Fruit fly (Drosophila melanogaster) whole organism, embryonic: ENCODE data around the gene TpnC25D.
A peak's percentile ranks its signal among the peaks of the same experiment; 100 is the strongest.

Experiments used
- Atf6 ChIP-seq: fragments of 200-800 bp; sonication (Bioruptor generic); IDR thresholded peaks from 2 replicates; pipeline ENCODE4 v1.3.6; 2022; ENCODE audit warnings: missing biosample characterization, missing genetic modification characterization
- Bdp1 ChIP-seq: fragments of 200-800 bp; sonication (Bioruptor generic); optimal IDR thresholded peaks from 3 replicates; lab custom pipeline; 2016; ENCODE audit warnings: missing biosample characterization, missing genetic modification characterization
- CG10543 ChIP-seq: fragments of 200-800 bp; sonication (Bioruptor generic); optimal IDR thresholded peaks from 3 replicates; lab custom pipeline; 2017; ENCODE audit warnings: missing biosample characterization, mild to moderate bottlenecking, missing genetic modification characterization, moderate library complexity
- CG12391 ChIP-seq: fragments of 200-800 bp; sonication (Bioruptor generic); optimal IDR thresholded peaks from 3 replicates; lab custom pipeline; 2018; ENCODE audit warnings: missing biosample characterization, mild to moderate bottlenecking, missing genetic modification characterization, moderate library complexity
- CG12659 ChIP-seq: fragments of 200-800 bp; sonication (Bioruptor generic); optimal IDR thresholded peaks from 3 replicates; lab custom pipeline; 2017; ENCODE audit warnings: mild to moderate bottlenecking, missing biosample characterization, missing genetic modification reagents, missing genetic modification characterization
- CG14860 ChIP-seq: fragments of 200-800 bp; sonication (Bioruptor generic); IDR thresholded peaks from 3 replicates; pipeline ENCODE4 v1.3.6; 2022; ENCODE audit warnings: missing biosample characterization, missing genetic modification characterization; ENCODE audit not compliant: partially characterized antibody
- CG15011 ChIP-seq: fragments of 200-800 bp; sonication (Bioruptor generic); optimal IDR thresholded peaks from 3 replicates; lab custom pipeline; 2018; ENCODE audit warnings: missing biosample characterization, mild to moderate bottlenecking, missing genetic modification characterization
- CG1529 ChIP-seq: fragments of 200-800 bp; sonication (Bioruptor generic); optimal IDR thresholded peaks from 3 replicates; lab custom pipeline; 2018; ENCODE audit warnings: missing biosample characterization, missing genetic modification characterization
- CG16863 ChIP-seq: fragments of 200-800 bp; sonication (Bioruptor generic); optimal IDR thresholded peaks from 3 replicates; lab custom pipeline; 2016; ENCODE audit warnings: missing biosample characterization, missing genetic modification characterization
- CG17359 ChIP-seq: fragments of 200-800 bp; sonication (Bioruptor generic); optimal IDR thresholded peaks from 3 replicates; lab custom pipeline; 2018; ENCODE audit warnings: missing biosample characterization, mild to moderate bottlenecking, missing genetic modification characterization, moderate library complexity
- CG17361 ChIP-seq: fragments of 200-800 bp; sonication (Bioruptor generic); IDR thresholded peaks from 3 replicates; pipeline ENCODE4 v1.3.6; 2022; ENCODE audit warnings: missing biosample characterization, missing genetic modification characterization
- CG2889 ChIP-seq: fragments of 200-800 bp; sonication (Bioruptor generic); IDR thresholded peaks from 3 replicates; pipeline ENCODE4 v1.3.6; 2022; ENCODE audit warnings: missing biosample characterization, missing genetic modification characterization
- CG4617 ChIP-seq: fragments of 200-800 bp; sonication (Bioruptor generic); optimal IDR thresholded peaks from 3 replicates; lab custom pipeline; 2016; ENCODE audit warnings: missing biosample characterization, missing genetic modification characterization, borderline replicate concordance
- CG4730 ChIP-seq: fragments of 200-800 bp; sonication (Bioruptor generic); IDR thresholded peaks from 2 replicates; pipeline ENCODE4 v1.3.6; 2022; ENCODE audit warnings: missing biosample characterization, missing genetic modification characterization
- CG4820 ChIP-seq: fragments of 200-800 bp; sonication (Bioruptor generic); optimal IDR thresholded peaks from 3 replicates; lab custom pipeline; 2016; ENCODE audit warnings: missing biosample characterization, missing genetic modification characterization
- CG6765 ChIP-seq: fragments of 200-800 bp; sonication (Bioruptor generic); optimal IDR thresholded peaks from 3 replicates; lab custom pipeline; 2017; ENCODE audit warnings: missing biosample characterization, mild to moderate bottlenecking, missing genetic modification characterization
- CG9876 ChIP-seq: fragments of 200-800 bp; sonication (Bioruptor generic); optimal IDR thresholded peaks from 2 replicates; lab custom pipeline; 2016; ENCODE audit warnings: missing biosample characterization, missing genetic modification characterization
- ERR ChIP-seq: fragments of 200-800 bp; sonication (Bioruptor generic); optimal IDR thresholded peaks from 2 replicates; lab custom pipeline; 2016; ENCODE audit warnings: missing biosample characterization, missing genetic modification characterization
- Fer1 ChIP-seq: fragments of 200-800 bp; sonication (Bioruptor generic); optimal IDR thresholded peaks from 2 replicates; lab custom pipeline; 2017; ENCODE audit warnings: missing biosample characterization, mild to moderate bottlenecking, missing genetic modification characterization
- Gsc ChIP-seq: fragments of 200-800 bp; sonication (Bioruptor generic); IDR thresholded peaks from 2 replicates; pipeline ENCODE4 v1.3.6; 2022; ENCODE audit warnings: missing biosample characterization, missing genetic modification characterization
- Gug ChIP-seq: fragments of 200-800 bp; sonication (Bioruptor generic); IDR thresholded peaks from 4 replicates; pipeline ENCODE4 v1.3.6; 2022; ENCODE audit warnings: missing biosample characterization, missing genetic modification characterization
- MESR4 ChIP-seq: fragments of 200-800 bp; sonication (Bioruptor generic); optimal IDR thresholded peaks from 2 replicates; lab custom pipeline; 2018; ENCODE audit warnings: missing biosample characterization, mild to moderate bottlenecking, missing genetic modification characterization, moderate library complexity
- Mrtf ChIP-seq: fragments of 200-800 bp; sonication (Bioruptor generic); IDR thresholded peaks from 3 replicates; pipeline ENCODE4 v1.3.6; 2022; ENCODE audit warnings: missing biosample characterization, missing genetic modification characterization
- Nf-YC ChIP-seq: fragments of 200-800 bp; optimal IDR thresholded peaks from 3 replicates; lab custom pipeline; 2019; ENCODE audit warnings: missing biosample characterization, mild to moderate bottlenecking, missing genetic modification characterization, moderate library complexity
- Oaz ChIP-seq: fragments of 200-800 bp; sonication (Bioruptor generic); IDR thresholded peaks from 2 replicates; pipeline ENCODE4 v1.3.6; 2022; ENCODE audit warnings: missing biosample characterization, missing genetic modification characterization
- PHDP ChIP-seq: fragments of 200-800 bp; sonication (Bioruptor generic); optimal IDR thresholded peaks from 3 replicates; lab custom pipeline; 2018; ENCODE audit warnings: missing biosample characterization, mild to moderate bottlenecking, missing genetic modification characterization, moderate library complexity
- Pdp1 ChIP-seq, 2 experiments: fragments of 200-800 bp; sonication (Bioruptor generic); optimal IDR thresholded peaks; 3 replicates each; lab custom pipeline; 2016; ENCODE audit warnings: missing biosample characterization in 2 of 2, missing genetic modification characterization in 2 of 2, mild to moderate bottlenecking in 1 of 2, moderate library complexity in 1 of 2
- Poxn ChIP-seq: fragments of 200-800 bp; sonication (Bioruptor generic); IDR thresholded peaks from 2 replicates; pipeline ENCODE4 v1.3.6; 2022; ENCODE audit warnings: missing biosample characterization, missing genetic modification characterization
- Rfx ChIP-seq: fragments of 200-800 bp; sonication (Bioruptor generic); IDR thresholded peaks from 2 replicates; pipeline ENCODE4 v1.3.6; 2022; ENCODE audit warnings: missing biosample characterization, missing genetic modification characterization
- ab ChIP-seq: fragments of 200-800 bp; sonication (Bioruptor generic); optimal IDR thresholded peaks from 2 replicates; lab custom pipeline; 2016; ENCODE audit warnings: missing biosample characterization, missing genetic modification characterization
- bigmax ChIP-seq: fragments of 200-800 bp; sonication (Bioruptor generic); optimal IDR thresholded peaks from 2 replicates; lab custom pipeline; 2018; ENCODE audit warnings: missing biosample characterization, mild to moderate bottlenecking, missing genetic modification characterization
- bsh ChIP-seq, 2 experiments: fragments of 200-800 bp; sonication (Bioruptor generic); optimal IDR thresholded peaks; 2 replicates each; lab custom pipeline; 2017 to 2018; ENCODE audit warnings: mild to moderate bottlenecking in 2 of 2, missing biosample characterization in 2 of 2, missing genetic modification characterization in 2 of 2, moderate library complexity in 1 of 2
- cg ChIP-seq: fragments of 200-800 bp; sonication (Bioruptor generic); optimal IDR thresholded peaks from 3 replicates; lab custom pipeline; 2019; ENCODE audit warnings: missing biosample characterization, mild to moderate bottlenecking, missing genetic modification characterization, moderate library complexity
- chn ChIP-seq: fragments of 200-800 bp; sonication (Bioruptor generic); optimal IDR thresholded peaks from 2 replicates; lab custom pipeline; 2016; ENCODE audit warnings: missing biosample characterization, missing genetic modification characterization
- cwo ChIP-seq: fragments of 200-800 bp; sonication (Bioruptor generic); optimal IDR thresholded peaks from 3 replicates; lab custom pipeline; 2017; ENCODE audit warnings: missing biosample characterization, missing genetic modification characterization, mild to moderate bottlenecking, moderate library complexity, missing genetic modification reagents
- dmrt99B ChIP-seq: fragments of 200-800 bp; sonication (Bioruptor generic); optimal IDR thresholded peaks from 2 replicates; lab custom pipeline; 2018; ENCODE audit warnings: missing biosample characterization, mild to moderate bottlenecking, missing genetic modification characterization, moderate library complexity
- exex ChIP-seq: fragments of 200-800 bp; sonication (Bioruptor generic); optimal IDR thresholded peaks from 4 replicates; lab custom pipeline; 2018; ENCODE audit warnings: missing biosample characterization, mild to moderate bottlenecking, missing genetic modification characterization, moderate library complexity
- kay ChIP-seq: fragments of 200-800 bp; sonication (Bioruptor generic); optimal IDR thresholded peaks from 2 replicates; lab custom pipeline; 2016; ENCODE audit warnings: missing biosample characterization, missing genetic modification characterization
- lab ChIP-seq: fragments of 200-800 bp; sonication (Bioruptor generic); optimal IDR thresholded peaks from 3 replicates; lab custom pipeline; 2017; ENCODE audit warnings: missing biosample characterization, missing genetic modification characterization, mild to moderate bottlenecking, moderate library complexity, missing genetic modification reagents
- lilli ChIP-seq: fragments of 200-800 bp; sonication (Bioruptor generic); optimal IDR thresholded peaks from 3 replicates; lab custom pipeline; 2016; ENCODE audit warnings: missing biosample characterization, missing genetic modification characterization
- lmd ChIP-seq: fragments of 200-800 bp; sonication (Bioruptor generic); IDR thresholded peaks from 2 replicates; pipeline ENCODE4 v1.3.6; 2022; ENCODE audit warnings: missing biosample characterization, missing genetic modification characterization
- nom ChIP-seq: fragments of 200-800 bp; sonication (Bioruptor generic); optimal IDR thresholded peaks from 2 replicates; lab custom pipeline; 2017; ENCODE audit warnings: missing biosample characterization, missing genetic modification characterization, mild to moderate bottlenecking, moderate library complexity, missing genetic modification reagents
- onecut ChIP-seq: fragments of 200-800 bp; sonication (Bioruptor generic); IDR thresholded peaks from 2 replicates; pipeline ENCODE4 v1.3.6; 2022; ENCODE audit warnings: missing biosample characterization, missing genetic modification characterization
- prd ChIP-seq, 3 experiments: fragments of >200 bp in 2 of 3; fragments of 200-800 bp in 1 of 3; sonication (Bioruptor generic) in 1 of 3; optimal IDR thresholded peaks in 2 of 3; IDR thresholded peaks in 1 of 3; 2 replicates in 2 of 3; 3 replicates in 1 of 3; pipeline versions ENCODE4 v1.3.6 to Lab custom; 2017 to 2022; ENCODE audit warnings: missing biosample characterization in 1 of 3, missing genetic modification characterization in 1 of 3
- pzg ChIP-seq: fragments of 200-800 bp; sonication (Bioruptor generic); optimal IDR thresholded peaks from 3 replicates; lab custom pipeline; 2018; ENCODE audit warnings: missing biosample characterization, mild to moderate bottlenecking, missing genetic modification characterization, moderate library complexity
- sd ChIP-seq: fragments of 200-800 bp; sonication (Bioruptor generic); optimal IDR thresholded peaks from 3 replicates; lab custom pipeline; 2018; ENCODE audit warnings: missing biosample characterization, mild to moderate bottlenecking, missing genetic modification characterization, moderate library complexity
- sr ChIP-seq: fragments of 200-800 bp; sonication (Bioruptor generic); IDR thresholded peaks from 3 replicates; pipeline ENCODE4 v1.3.6; 2022; ENCODE audit warnings: missing biosample characterization, missing genetic modification characterization
- wek ChIP-seq: fragments of 200-800 bp; sonication (Bioruptor generic); optimal IDR thresholded peaks from 3 replicates; lab custom pipeline; 2018; ENCODE audit warnings: missing biosample characterization, mild to moderate bottlenecking, missing genetic modification characterization, moderate library complexity

Gene TpnC25D

dm6 chr2L:5225547-5226213, 9.2 kb downstream of the TpnC25D start (continued):
- TF ChIP-seq exex (tag; lab: Kevin White, UChicago) (no peak), CG12391 (tag; lab: Kevin White, UChicago) (peak; percentile 17), CG2889 (GFP tag; lab: Robert Waterston, UW) (no peak), Rfx (GFP tag; lab: Robert Waterston, UW) (peak; percentile 62), kay (GFP tag; lab: Kevin White, UChicago) (no peak), wek (no peak), chn (GFP tag; lab: Kevin White, UChicago) (no peak), bigmax (GFP tag; lab: Kevin White, UChicago) (no peak), CG15011 (GFP tag; lab: Kevin White, UChicago) (no peak), lmd (GFP tag; lab: Robert Waterston, UW) (peak; percentile 49; the same call in 1 of the 2 replicates), CG1529 (GFP tag; lab: Kevin White, UChicago) (no peak), Poxn (no peak), pzg (GFP tag; lab: Kevin White, UChicago) (no peak), Mrtf (GFP tag; lab: Robert Waterston, UW) (no peak), CG9876 (no peak), Oaz (GFP tag; lab: Robert Waterston, UW) (no peak), CG14860 (no peak), CG4617 (no peak), CG17359 (tag; lab: Kevin White, UChicago) (peak; percentile 12), ab (GFP tag; lab: Kevin White, UChicago) (no peak), cg (no peak), sr (GFP tag; lab: Robert Waterston, UW) (peak; percentile 75; the same call in 2 of the 3 replicates), lilli (GFP tag; lab: Kevin White, UChicago) (peak; percentile 57), bsh (GFP tag; optimal IDR thresholded peaks at IDR 0.05; lab: Kevin White, UChicago) (peak in 1 of 2 experiments; percentile 1), sd (tag; lab: Kevin White, UChicago) (peak; percentile 89), ERR (peak; percentile 3), Bdp1 (GFP tag; lab: Kevin White, UChicago) (no peak), Nf-YC (no peak), prd (optimal IDR thresholded peaks at IDR 0.05; lab: Kevin White, UChicago) (no peak), prd (GFP tag; IDR thresholded peaks at IDR 0.05; lab: Robert Waterston, UW) (peak; percentile 54; the same call in 1 of the 3 replicates), Fer1 (GFP tag; lab: Kevin White, UChicago) (no peak), cwo (GFP tag; lab: Kevin White, UChicago) (peak; percentile 76), CG16863 (GFP tag; lab: Kevin White, UChicago) (no peak), PHDP (tag; lab: Kevin White, UChicago) (peak; percentile 6), Atf6 (GFP tag; lab: Robert Waterston, UW) (peak; percentile 39; the same call in 1 of the 2 replicates), CG17361 (no peak), nom (GFP tag; lab: Kevin White, UChicago) (no peak), CG4730 (GFP tag; lab: Robert Waterston, UW) (0 out of 2 replicates have a peak, but pooled peaks have one; percentile 37), onecut (no peak), CG10543 (GFP tag; lab: Kevin White, UChicago) (peak; percentile 39), MESR4 (GFP tag; lab: Kevin White, UChicago) (no peak), CG12659 (GFP tag; lab: Kevin White, UChicago) (peak; percentile 16), CG4820 (GFP tag; lab: Kevin White, UChicago) (no peak), lab (GFP tag; lab: Kevin White, UChicago) (peak; percentile 43), dmrt99B (tag; lab: Kevin White, UChicago) (peak; percentile 13), Pdp1 (GFP tag; optimal IDR thresholded peaks at IDR 0.05; lab: Kevin White, UChicago) (peak; percentile 7 to 64), Gsc (no peak), CG6765 (GFP tag; lab: Kevin White, UChicago) (no peak), Gug (peak; percentile 37; the same call in 2 of the 4 replicates)
